Fruit fly (Drosophila melanogaster) whole organism, embryonic: ENCODE measurements around the gene CG11456.

Experiments used
- C15 ChIP-seq: fragments of 200-800 bp; sonication (Bioruptor generic); IDR thresholded peaks from 3 replicates; pipeline ENCODE4 v1.3.6; 2022; ENCODE audit warnings: missing biosample characterization, missing genetic modification characterization
- CG10267 ChIP-seq: fragments of 200-800 bp; sonication (Bioruptor generic); optimal IDR thresholded peaks from 2 replicates; lab custom pipeline; 2018; ENCODE audit warnings: missing biosample characterization, mild to moderate bottlenecking, missing genetic modification characterization, moderate library complexity
- CG12299 ChIP-seq: fragments of 200-800 bp; sonication (Bioruptor generic); optimal IDR thresholded peaks from 2 replicates; lab custom pipeline; 2018; ENCODE audit warnings: missing biosample characterization, mild to moderate bottlenecking, missing genetic modification characterization
- CG14050 ChIP-seq: fragments of 200-800 bp; sonication (Bioruptor generic); IDR thresholded peaks from 3 replicates; pipeline ENCODE4 v1.3.6; 2022; ENCODE audit warnings: missing biosample characterization, missing genetic modification characterization
- CG14860 ChIP-seq: fragments of 200-800 bp; sonication (Bioruptor generic); IDR thresholded peaks from 3 replicates; pipeline ENCODE4 v1.3.6; 2022; ENCODE audit warnings: missing biosample characterization, missing genetic modification characterization; ENCODE audit not compliant: partially characterized antibody
- CG15073 ChIP-seq: fragments of 200-800 bp; sonication (Bioruptor generic); optimal IDR thresholded peaks from 2 replicates; lab custom pipeline; 2016; ENCODE audit warnings: missing biosample characterization, missing genetic modification characterization
- CG15479 ChIP-seq: fragments of 200-800 bp; sonication (Bioruptor generic); optimal IDR thresholded peaks from 3 replicates; lab custom pipeline; 2019; ENCODE audit warnings: missing biosample characterization, mild to moderate bottlenecking, missing genetic modification characterization, moderate library complexity
- CG15514 ChIP-seq: fragments of 200-800 bp; sonication (Bioruptor generic); optimal IDR thresholded peaks from 3 replicates; lab custom pipeline; 2017; ENCODE audit warnings: missing biosample characterization, missing genetic modification characterization, mild to moderate bottlenecking, moderate library complexity, missing genetic modification reagents
- CG15696 ChIP-seq: fragments of 200-800 bp; sonication (Bioruptor generic); optimal IDR thresholded peaks from 2 replicates; lab custom pipeline; 2019; ENCODE audit warnings: missing biosample characterization, mild to moderate bottlenecking, missing genetic modification characterization, moderate library complexity
- CG17186 ChIP-seq: fragments of 200-800 bp; sonication (Bioruptor generic); optimal IDR thresholded peaks from 3 replicates; lab custom pipeline; 2017; ENCODE audit warnings: missing biosample characterization, missing genetic modification reagents, missing genetic modification characterization
- CG18011 ChIP-seq: fragments of 200-800 bp; sonication (Bioruptor generic); optimal IDR thresholded peaks from 2 replicates; lab custom pipeline; 2017; ENCODE audit warnings: missing biosample characterization, missing genetic modification characterization, mild to moderate bottlenecking, moderate library complexity, missing genotype
- CG2202 ChIP-seq: fragments of 200-800 bp; sonication (Bioruptor generic); optimal IDR thresholded peaks from 2 replicates; lab custom pipeline; 2018; ENCODE audit warnings: missing biosample characterization, mild to moderate bottlenecking, missing genetic modification characterization
- CG31224 ChIP-seq: fragments of 200-800 bp; sonication (Bioruptor generic); IDR thresholded peaks from 2 replicates; pipeline ENCODE4 v1.3.6; 2022; ENCODE audit warnings: missing biosample characterization, missing genetic modification characterization
- CG3995 ChIP-seq: fragments of 200-800 bp; sonication (Bioruptor generic); optimal IDR thresholded peaks from 3 replicates; lab custom pipeline; 2016; ENCODE audit warnings: missing biosample characterization, missing genetic modification characterization
- CG4328 ChIP-seq: fragments of 200-800 bp; sonication (Bioruptor generic); optimal IDR thresholded peaks from 3 replicates; lab custom pipeline; 2017; ENCODE audit warnings: missing biosample characterization, missing genetic modification reagents, missing genetic modification characterization
- CG4617 ChIP-seq: fragments of 200-800 bp; sonication (Bioruptor generic); optimal IDR thresholded peaks from 3 replicates; lab custom pipeline; 2016; ENCODE audit warnings: missing biosample characterization, missing genetic modification characterization, borderline replicate concordance
- CG5245 ChIP-seq: fragments of 200-800 bp; sonication (Bioruptor generic); optimal IDR thresholded peaks from 3 replicates; lab custom pipeline; 2016; ENCODE audit warnings: missing biosample characterization, missing genetic modification characterization
- CG6791 ChIP-seq: fragments of 200-800 bp; sonication (Bioruptor generic); IDR thresholded peaks from 3 replicates; pipeline ENCODE4 v1.3.6; 2022; ENCODE audit warnings: missing biosample characterization, missing genetic modification characterization; ENCODE audit not compliant: partially characterized antibody
- CG9437 ChIP-seq: fragments of 200-800 bp; sonication (Bioruptor generic); optimal IDR thresholded peaks from 2 replicates; lab custom pipeline; 2018; ENCODE audit warnings: missing biosample characterization, mild to moderate bottlenecking, missing genetic modification characterization
- CG9876 ChIP-seq: fragments of 200-800 bp; sonication (Bioruptor generic); optimal IDR thresholded peaks from 2 replicates; lab custom pipeline; 2016; ENCODE audit warnings: missing biosample characterization, missing genetic modification characterization
- Dll ChIP-seq: fragments of 200-800 bp; sonication (Bioruptor generic); IDR thresholded peaks from 4 replicates; pipeline ENCODE4 v1.3.6; 2022; ENCODE audit warnings: missing biosample characterization, missing genetic modification characterization; ENCODE audit not compliant: partially characterized antibody
- Gsc ChIP-seq: fragments of 200-800 bp; sonication (Bioruptor generic); IDR thresholded peaks from 2 replicates; pipeline ENCODE4 v1.3.6; 2022; ENCODE audit warnings: missing biosample characterization, missing genetic modification characterization
- HLH4C ChIP-seq: fragments of 200-800 bp; sonication (Bioruptor generic); IDR thresholded peaks from 3 replicates; pipeline ENCODE4 v1.3.6; 2022; ENCODE audit warnings: missing biosample characterization, missing genetic modification characterization; ENCODE audit not compliant: partially characterized antibody
- HmgZ ChIP-seq: fragments of 200-800 bp; sonication (Bioruptor generic); optimal IDR thresholded peaks from 2 replicates; lab custom pipeline; 2018; ENCODE audit warnings: missing biosample characterization, mild to moderate bottlenecking, missing genetic modification characterization
- Hsf ChIP-seq: fragments of 200-800 bp; sonication (Bioruptor generic); optimal IDR thresholded peaks from 3 replicates; lab custom pipeline; 2016; ENCODE audit warnings: missing biosample characterization, missing genetic modification characterization
- Pdp1 ChIP-seq, 2 experiments: fragments of 200-800 bp; sonication (Bioruptor generic); optimal IDR thresholded peaks; 3 replicates each; lab custom pipeline; 2016; ENCODE audit warnings: missing biosample characterization in 2 of 2, missing genetic modification characterization in 2 of 2, mild to moderate bottlenecking in 1 of 2, moderate library complexity in 1 of 2
- Rx ChIP-seq: fragments of 200-800 bp; sonication (Bioruptor generic); IDR thresholded peaks from 2 replicates; pipeline ENCODE4 v1.3.6; 2022; ENCODE audit warnings: missing biosample characterization, missing genetic modification characterization
- Sin3A ChIP-seq: fragments of >200 bp; optimal IDR thresholded peaks from 2 replicates; lab custom pipeline; 2018
- Sox100B ChIP-seq: fragments of 200-800 bp; sonication (Bioruptor generic); optimal IDR thresholded peaks from 3 replicates; lab custom pipeline; 2018; ENCODE audit warnings: missing biosample characterization, mild to moderate bottlenecking, missing genetic modification characterization
- Xbp1 ChIP-seq: fragments of 200-800 bp; sonication (Bioruptor generic); optimal IDR thresholded peaks from 3 replicates; lab custom pipeline; 2016; ENCODE audit warnings: missing biosample characterization, mild to moderate bottlenecking, missing genetic modification characterization
- YL-1 ChIP-seq: fragments of 200-800 bp; sonication (Bioruptor generic); optimal IDR thresholded peaks from 3 replicates; lab custom pipeline; 2017; ENCODE audit warnings: missing biosample characterization, mild to moderate bottlenecking, missing genetic modification characterization
- ap ChIP-seq: fragments of 200-800 bp; sonication (Bioruptor generic); IDR thresholded peaks from 2 replicates; pipeline ENCODE4 v1.3.6; 2022; ENCODE audit warnings: missing biosample characterization, missing genetic modification characterization
- ase ChIP-seq: fragments of 200-800 bp; sonication (Bioruptor generic); IDR thresholded peaks from 3 replicates; pipeline ENCODE4 v1.3.6; 2022; ENCODE audit warnings: missing biosample characterization, missing genetic modification characterization
- crc ChIP-seq: fragments of 200-800 bp; sonication (Bioruptor generic); optimal IDR thresholded peaks from 2 replicates; lab custom pipeline; 2016; ENCODE audit warnings: missing biosample characterization, missing genetic modification characterization
- dpn ChIP-seq, 2 experiments: fragments of 200-800 bp; sonication (Bioruptor generic); optimal IDR thresholded peaks; 3 replicates each; lab custom pipeline; 2016; ENCODE audit warnings: missing biosample characterization in 2 of 2, missing genetic modification characterization in 2 of 2
- dysf ChIP-seq: fragments of 200-800 bp; sonication (Bioruptor generic); IDR thresholded peaks from 3 replicates; pipeline ENCODE4 v1.3.6; 2022; ENCODE audit warnings: missing biosample characterization, missing genetic modification characterization
- exex ChIP-seq: fragments of 200-800 bp; sonication (Bioruptor generic); optimal IDR thresholded peaks from 4 replicates; lab custom pipeline; 2018; ENCODE audit warnings: missing biosample characterization, mild to moderate bottlenecking, missing genetic modification characterization, moderate library complexity
- gcm2 ChIP-seq: fragments of 200-800 bp; sonication (Bioruptor generic); optimal IDR thresholded peaks from 2 replicates; lab custom pipeline; 2016; ENCODE audit warnings: missing biosample characterization, missing genetic modification characterization
- gfzf ChIP-seq: fragments of 200-800 bp; sonication (Bioruptor generic); optimal IDR thresholded peaks from 2 replicates; lab custom pipeline; 2016; ENCODE audit warnings: missing biosample characterization, mild to moderate bottlenecking, missing genetic modification characterization, moderate library complexity
- lilli ChIP-seq: fragments of 200-800 bp; sonication (Bioruptor generic); optimal IDR thresholded peaks from 3 replicates; lab custom pipeline; 2016; ENCODE audit warnings: missing biosample characterization, missing genetic modification characterization
- nerfin-2 ChIP-seq: fragments of 200-800 bp; sonication (Bioruptor generic); IDR thresholded peaks from 2 replicates; pipeline ENCODE4 v1.3.6; 2022; ENCODE audit warnings: missing biosample characterization, missing genetic modification characterization; ENCODE audit not compliant: partially characterized antibody
- nmo ChIP-seq: fragments of 200-800 bp; sonication (Bioruptor generic); optimal IDR thresholded peaks from 2 replicates; lab custom pipeline; 2018; ENCODE audit warnings: missing biosample characterization, mild to moderate bottlenecking, missing genetic modification characterization, moderate library complexity
- p53 ChIP-seq: fragments of 200-800 bp; sonication (Bioruptor generic); optimal IDR thresholded peaks from 2 replicates; lab custom pipeline; 2016; ENCODE audit warnings: missing biosample characterization, missing genetic modification characterization
- sens ChIP-seq: fragments of 200-800 bp; sonication (Bioruptor generic); peaks from one replicate; lab custom pipeline; 2016; ENCODE audit warnings: missing biosample characterization, missing genetic modification characterization
- shn ChIP-seq: fragments of 200-800 bp; sonication (Bioruptor generic); optimal IDR thresholded peaks from 3 replicates; lab custom pipeline; 2016; ENCODE audit warnings: missing biosample characterization, missing genetic modification characterization
- stwl ChIP-seq: fragments of 200-800 bp; sonication (Bioruptor generic); optimal IDR thresholded peaks from 3 replicates; lab custom pipeline; 2018; ENCODE audit warnings: missing biosample characterization, mild to moderate bottlenecking, missing genetic modification characterization, moderate library complexity
- sug ChIP-seq: fragments of 200-800 bp; optimal IDR thresholded peaks from 2 replicates; lab custom pipeline; 2019; ENCODE audit warnings: missing biosample characterization, mild to moderate bottlenecking, missing genetic modification characterization, moderate library complexity
- tio ChIP-seq: fragments of 200-800 bp; sonication (Bioruptor generic); optimal IDR thresholded peaks from 2 replicates; lab custom pipeline; 2017; ENCODE audit warnings: missing biosample characterization, missing genetic modification characterization, inconsistent platforms
- tll ChIP-seq, 2 experiments: fragments of 200-800 bp in 1 of 2; fragments of >200 bp in 1 of 2; sonication (Bioruptor generic) in 1 of 2; optimal IDR thresholded peaks; 2 replicates each; lab custom pipeline; 2017 to 2019; ENCODE audit warnings: missing biosample characterization in 2 of 2, missing genetic modification characterization in 2 of 2, mild to moderate bottlenecking in 1 of 2, moderate library complexity in 1 of 2

The CG11456 gene

DNA sequence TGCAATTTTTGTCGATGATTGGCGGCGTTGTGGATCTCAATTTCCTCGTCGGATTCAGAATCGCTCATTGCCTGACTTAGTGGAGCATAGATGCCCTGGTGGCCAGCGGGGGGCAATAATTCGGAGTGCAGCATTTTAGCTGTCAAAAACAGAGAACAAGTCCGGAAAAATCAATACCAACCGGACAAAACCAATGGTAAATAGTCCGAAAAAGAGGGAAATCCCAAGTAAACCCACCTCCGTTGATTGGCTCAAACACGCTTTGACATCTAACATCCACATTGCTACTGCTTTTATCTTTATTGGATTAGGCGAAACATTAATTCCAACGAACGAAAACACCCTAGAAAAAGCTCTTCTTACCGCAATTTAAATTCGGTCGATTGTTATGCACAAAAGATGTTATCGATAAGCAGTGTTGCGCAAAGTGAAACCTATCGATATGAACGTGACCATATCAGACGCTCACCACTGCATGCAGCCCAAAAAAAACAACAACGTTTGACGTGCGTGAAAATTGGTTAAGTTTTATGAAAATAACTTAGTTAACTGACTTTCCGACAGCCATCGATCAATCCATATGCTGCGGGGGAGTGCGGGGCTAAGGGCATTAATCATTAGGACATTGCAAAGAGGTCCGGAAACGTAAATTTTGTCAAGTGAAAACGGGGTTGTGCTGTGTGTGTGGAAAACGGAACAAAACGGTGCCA is 26.0 kb upstream of the CG11456 start, which contains the start of the genes CG3618 and Pka-R1 (continued):
- TF ChIP-seq CG31224 (GFP tag; lab: Robert Waterston, UW) (no peak), CG9876 (GFP tag; lab: Kevin White, UChicago) (no peak), sens (peak; percentile 30), Xbp1 (peak; percentile 12), tll (GFP tag; optimal IDR thresholded peaks at IDR 0.05; lab: Kevin White, UChicago) (no peak), nerfin-2 (GFP tag; lab: Robert Waterston, UW) (no peak), CG12299 (no peak), CG10267 (tag; lab: Kevin White, UChicago) (peak; percentile 85), sug (tag; lab: Kevin White, UChicago) (no peak), CG5245 (GFP tag; lab: Kevin White, UChicago) (no peak), ap (GFP tag; lab: Robert Waterston, UW) (no peak), CG6791 (no peak), Pdp1 (GFP tag; optimal IDR thresholded peaks at IDR 0.05; lab: Kevin White, UChicago) (peak in 1 of 2 experiments; percentile 77), dpn (GFP tag; optimal IDR thresholded peaks at IDR 0.05; lab: Kevin White, UChicago) (peak in 1 of 2 experiments; percentile 2), CG15073 (GFP tag; lab: Kevin White, UChicago) (no peak), CG9437 (peak; percentile 76), CG15696 (tag; lab: Kevin White, UChicago) (no peak), exex (no peak), nmo (GFP tag; lab: Kevin White, UChicago) (peak; percentile 3), lilli (peak; percentile 7), crc (GFP tag; lab: Kevin White, UChicago) (no peak), Sin3A (peak; percentile 31), CG2202 (tag; lab: Kevin White, UChicago) (no peak), shn (no peak), tio (GFP tag; lab: Kevin White, UChicago) (no peak), CG4617 (GFP tag; lab: Kevin White, UChicago) (peak; percentile 75), Dll (GFP tag; lab: Robert Waterston, UW) (no peak), Gsc (GFP tag; lab: Robert Waterston, UW) (no peak), stwl (tag; lab: Kevin White, UChicago) (peak; percentile 84), C15 (no peak), Rx (GFP tag; lab: Robert Waterston, UW) (no peak), CG18011 (peak; percentile 1), CG14860 (GFP tag; lab: Robert Waterston, UW) (no peak), p53 (GFP tag; lab: Kevin White, UChicago) (peak; percentile 0), HLH4C (GFP tag; lab: Robert Waterston, UW) (no peak), CG15514 (GFP tag; lab: Kevin White, UChicago) (peak; percentile 50), CG15479 (GFP tag; lab: Kevin White, UChicago) (no peak), CG14050 (GFP tag; lab: Robert Waterston, UW) (no peak), YL-1 (GFP tag; lab: Kevin White, UChicago) (peak; percentile 83), gcm2 (no peak), CG4328 (GFP tag; lab: Kevin White, UChicago) (no peak), HmgZ (tag; lab: Kevin White, UChicago) (peak; percentile 57), gfzf (peak; percentile 49), Sox100B (GFP tag; lab: Kevin White, UChicago) (no peak), dysf (GFP tag; lab: Robert Waterston, UW) (no peak), ase (GFP tag; lab: Robert Waterston, UW) (no peak), CG17186 (peak; percentile 96), Hsf (GFP tag; lab: Kevin White, UChicago) (no peak), CG3995 (GFP tag; lab: Kevin White, UChicago) (peak; percentile 49)
